Worm (Caenorhabditis elegans) whole organism, L2 larva: Measurements from ENCODE around the gene C18B2.5.

Source experiments
- C34F6.9 ChIP-seq: fragments of 150-350 bp; optimal IDR thresholded peaks from 2 replicates; lab custom pipeline; 2014; ENCODE audit warnings: missing biosample characterization, missing genetic modification characterization
- F13H6.1 ChIP-seq: sonication (generic microtip); optimal IDR thresholded peaks from 2 replicates; lab custom pipeline; 2016; ENCODE audit warnings: missing genetic modification characterization, missing compliant biosample characterization
- R02D3.7 ChIP-seq: fragments of 150-350 bp; optimal IDR thresholded peaks from 2 replicates; lab custom pipeline; 2014; ENCODE audit warnings: missing biosample characterization, missing genetic modification characterization
- Y55F3AM.14 ChIP-seq: fragments of 200-800 bp; sonication (Bioruptor generic); optimal IDR thresholded peaks from 2 replicates; lab custom pipeline; 2018; ENCODE audit warnings: mild to moderate bottlenecking, missing genetic modification characterization, missing compliant biosample characterization
- ZK546.5 ChIP-seq: sonication (generic microtip); optimal IDR thresholded peaks from 2 replicates; lab custom pipeline; 2017; ENCODE audit warnings: missing biosample characterization, missing genetic modification characterization
- alr-1 ChIP-seq: fragments of 150-350 bp; optimal IDR thresholded peaks from 2 replicates; lab custom pipeline; 2014; ENCODE audit warnings: missing biosample characterization, missing genetic modification characterization
- aly-2 ChIP-seq: fragments of 150-350 bp; optimal IDR thresholded peaks from 2 replicates; lab custom pipeline; 2014; ENCODE audit warnings: missing biosample characterization, missing genetic modification characterization
- ama-1 ChIP-seq: fragments of 150-350 bp; optimal IDR thresholded peaks from 2 replicates; lab custom pipeline; 2018; ENCODE audit warnings: inconsistent platforms
- blmp-1 ChIP-seq: sonication (generic microtip); optimal IDR thresholded peaks from 2 replicates; lab custom pipeline; 2017; ENCODE audit warnings: missing genetic modification characterization, mild to moderate bottlenecking, missing compliant biosample characterization, antibody characterized with exemption, moderate library complexity; ENCODE audit not compliant: insufficient read depth
- ceh-16 ChIP-seq: fragments of 150-350 bp; optimal IDR thresholded peaks from 2 replicates; lab custom pipeline; 2014; ENCODE audit warnings: missing biosample characterization, missing genetic modification characterization
- ceh-82 ChIP-seq: fragments of 150-350 bp; optimal IDR thresholded peaks from 2 replicates; lab custom pipeline; 2014; ENCODE audit warnings: missing biosample characterization, missing genetic modification characterization
- crh-2 ChIP-seq: sonication (generic microtip); optimal IDR thresholded peaks from 2 replicates; lab custom pipeline; 2017; ENCODE audit warnings: missing biosample characterization, missing genetic modification characterization
- egl-27 ChIP-seq: sonication (generic microtip); optimal IDR thresholded peaks from 3 replicates; lab custom pipeline; 2017; ENCODE audit warnings: missing biosample characterization, missing genetic modification reagents, missing genetic modification characterization
- elt-1 ChIP-seq: fragments of 150-350 bp; optimal IDR thresholded peaks from 2 replicates; lab custom pipeline; 2014; ENCODE audit warnings: missing biosample characterization, missing genetic modification characterization
- fos-1 ChIP-seq: fragments of 150-350 bp; optimal IDR thresholded peaks from 2 replicates; lab custom pipeline; 2014; ENCODE audit warnings: missing biosample characterization, missing genetic modification characterization
- lin-11 ChIP-seq: fragments of 150-350 bp; sonication (generic microtip); optimal IDR thresholded peaks from 2 replicates; lab custom pipeline; 2014; ENCODE audit warnings: missing biosample characterization, missing genetic modification characterization, inconsistent platforms, mixed read lengths
- lin-13 ChIP-seq: fragments of 150-350 bp; optimal IDR thresholded peaks from 2 replicates; lab custom pipeline; 2014; ENCODE audit warnings: missing biosample characterization, missing genetic modification reagents, missing genetic modification characterization
- lin-39 ChIP-seq: fragments of 150-350 bp; optimal IDR thresholded peaks from 2 replicates; lab custom pipeline; 2014; ENCODE audit warnings: missing biosample characterization, missing genetic modification reagents, missing genetic modification characterization
- lsy-2 ChIP-seq, 2 experiments: fragments of 150-350 bp in 1 of 2; sonication (generic microtip) in 1 of 2; optimal IDR thresholded peaks; 2 replicates each; lab custom pipeline; 2014 to 2017; ENCODE audit warnings: missing biosample characterization in 2 of 2, missing genetic modification characterization in 2 of 2
- nhr-10 ChIP-seq: sonication (generic microtip); optimal IDR thresholded peaks from 2 replicates; lab custom pipeline; 2017; ENCODE audit warnings: missing biosample characterization, missing genetic modification characterization
- nhr-11 ChIP-seq: fragments of 150-350 bp; optimal IDR thresholded peaks from 2 replicates; lab custom pipeline; 2014; ENCODE audit warnings: missing biosample characterization, missing genetic modification characterization
- nhr-12 ChIP-seq: fragments of 150-350 bp; optimal IDR thresholded peaks from 2 replicates; lab custom pipeline; 2014; ENCODE audit warnings: missing biosample characterization, missing genetic modification characterization
- nhr-129 ChIP-seq: fragments of 150-350 bp; optimal IDR thresholded peaks from 2 replicates; lab custom pipeline; 2014; ENCODE audit warnings: missing biosample characterization, missing genetic modification characterization
- nhr-21 ChIP-seq: fragments of 150-350 bp; optimal IDR thresholded peaks from 2 replicates; lab custom pipeline; 2014; ENCODE audit warnings: missing biosample characterization, missing genetic modification characterization
- nhr-237 ChIP-seq: fragments of 150-350 bp; optimal IDR thresholded peaks from 2 replicates; lab custom pipeline; 2014; ENCODE audit warnings: missing biosample characterization, missing genetic modification characterization
- nhr-25 ChIP-seq: fragments of 150-350 bp; sonication (generic microtip); optimal IDR thresholded peaks from 3 replicates; lab custom pipeline; 2014; ENCODE audit warnings: missing biosample characterization, missing genetic modification characterization
- nhr-6 ChIP-seq: fragments of 150-350 bp; optimal IDR thresholded peaks from 2 replicates; lab custom pipeline; 2014; ENCODE audit warnings: missing biosample characterization, missing genetic modification characterization
- peb-1 ChIP-seq: fragments of 150-350 bp; optimal IDR thresholded peaks from 2 replicates; lab custom pipeline; 2014; ENCODE audit warnings: missing biosample characterization, missing genetic modification characterization
- skn-1 ChIP-seq: sonication (generic microtip); optimal IDR thresholded peaks from 2 replicates; lab custom pipeline; 2017; ENCODE audit warnings: missing biosample characterization, missing genetic modification characterization
- sma-3 ChIP-seq: sonication (generic microtip); optimal IDR thresholded peaks from 2 replicates; lab custom pipeline; 2016; ENCODE audit warnings: missing genetic modification reagents, missing genetic modification characterization, missing compliant biosample characterization
- sma-9 ChIP-seq, 2 experiments: fragments of 150-350 bp in 1 of 2; sonication (generic microtip) in 1 of 2; optimal IDR thresholded peaks; 2 replicates each; lab custom pipeline; 2014 to 2016; ENCODE audit warnings: missing genetic modification characterization in 2 of 2, mild to moderate bottlenecking in 1 of 2, missing biosample characterization in 1 of 2, missing compliant biosample characterization in 1 of 2, missing genetic modification reagents in 1 of 2, moderate library complexity in 1 of 2
- snpc-4 ChIP-seq: fragments of 150-350 bp; optimal IDR thresholded peaks from 2 replicates; lab custom pipeline; 2014; ENCODE audit warnings: missing biosample characterization, missing genetic modification characterization
- unc-39 ChIP-seq: fragments of 150-350 bp; optimal IDR thresholded peaks from 2 replicates; lab custom pipeline; 2014; ENCODE audit warnings: missing biosample characterization, missing genetic modification characterization
- unc-55 ChIP-seq: fragments of 150-350 bp; sonication (generic microtip); optimal IDR thresholded peaks from 3 replicates; lab custom pipeline; 2014; ENCODE audit warnings: missing biosample characterization, missing genetic modification reagents, missing genetic modification characterization
- zag-1 ChIP-seq: fragments of 150-350 bp; optimal IDR thresholded peaks from 2 replicates; lab custom pipeline; 2014; ENCODE audit warnings: missing biosample characterization, missing genetic modification characterization
- ztf-1 ChIP-seq: fragments of 200-800 bp; sonication (Bioruptor generic); conservative IDR thresholded peaks from 2 replicates; pipeline ENCODE4 v1.3.6; 2022; ENCODE audit warnings: missing genetic modification characterization, missing compliant biosample characterization
- ztf-11 ChIP-seq: sonication (generic microtip); optimal IDR thresholded peaks from 2 replicates; lab custom pipeline; 2017; ENCODE audit warnings: missing biosample characterization, missing genetic modification characterization
- ztf-4 ChIP-seq: fragments of 150-350 bp; optimal IDR thresholded peaks from 2 replicates; lab custom pipeline; 2014; ENCODE audit warnings: missing biosample characterization, missing genetic modification characterization

The C18B2.5 gene

DNA sequence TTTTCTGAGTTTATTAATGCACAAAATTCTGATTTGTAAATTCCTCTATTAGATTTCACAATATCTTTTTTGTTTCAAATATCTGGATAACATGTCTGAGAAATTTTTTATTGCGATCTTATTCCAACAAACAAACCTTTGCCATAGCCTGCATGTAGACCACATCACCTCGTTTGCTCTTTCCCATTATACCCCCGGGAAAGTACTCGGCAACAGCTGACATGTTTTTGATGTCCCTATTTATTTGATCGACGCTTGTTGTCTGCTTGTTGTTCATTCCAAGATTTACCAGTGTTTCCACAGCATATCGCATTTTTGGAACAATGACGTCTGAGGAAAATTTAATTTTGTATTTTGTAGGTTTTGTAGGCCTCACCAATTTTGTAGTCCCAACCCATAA is 11.0 kb downstream of the C18B2.5 start:
- TF ChIP-seq unc-55 (no peak), nhr-10 (tag; lab: Kevin White, UChicago) (no peak), ama-1 (lab: Kevin White, UChicago) (no peak), nhr-6 (tag; lab: Kevin White, UChicago) (no peak), nhr-11 (tag; lab: Kevin White, UChicago) (no peak), C34F6.9 (tag; lab: Kevin White, UChicago) (no peak)

DNA sequence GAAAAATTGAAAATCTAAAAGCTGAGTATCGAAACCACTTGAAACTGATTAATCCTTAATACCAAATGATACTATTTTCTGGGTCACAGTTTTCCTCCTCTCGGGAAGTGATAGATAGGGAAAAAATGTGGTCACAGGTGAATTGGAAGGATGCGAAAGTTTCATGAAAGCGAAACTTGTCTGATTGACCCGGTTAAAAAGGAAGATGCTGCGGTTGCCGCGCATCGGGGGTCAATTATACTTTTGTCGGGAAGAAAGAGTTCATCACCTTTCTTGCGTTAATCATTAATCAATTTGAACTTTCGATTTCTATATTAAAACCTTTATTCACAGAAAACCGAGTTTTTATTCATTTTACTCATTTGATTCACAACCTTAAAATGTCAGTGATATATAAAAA is 13.9 kb downstream of the C18B2.5 start:
- no peak for TF ChIP-seq lsy-2 (tag; optimal IDR thresholded peaks at IDR 0.05; lab: Kevin White, UChicago)
- no peak for TF ChIP-seq ceh-16 (tag; lab: Kevin White, UChicago)
- no peak for TF ChIP-seq C34F6.9 (tag; lab: Kevin White, UChicago)
- TF ChIP-seq peb-1, result no peak
- no peak for TF ChIP-seq lin-13
- no peak for TF ChIP-seq lin-11
- TF ChIP-seq zag-1 (tag; lab: Kevin White, UChicago), result no peak
- no peak for TF ChIP-seq alr-1 (tag; lab: Kevin White, UChicago)
- TF ChIP-seq sma-3 (GFP tag; lab: Kevin White, UChicago), result no peak
- no peak for TF ChIP-seq ZK546.5 (tag; lab: Kevin White, UChicago)
- TF ChIP-seq nhr-21 (tag; lab: Kevin White, UChicago), result no peak
- TF ChIP-seq fos-1 (tag; lab: Kevin White, UChicago), result no peak
- no peak for TF ChIP-seq nhr-237 (tag; lab: Kevin White, UChicago)

DNA sequence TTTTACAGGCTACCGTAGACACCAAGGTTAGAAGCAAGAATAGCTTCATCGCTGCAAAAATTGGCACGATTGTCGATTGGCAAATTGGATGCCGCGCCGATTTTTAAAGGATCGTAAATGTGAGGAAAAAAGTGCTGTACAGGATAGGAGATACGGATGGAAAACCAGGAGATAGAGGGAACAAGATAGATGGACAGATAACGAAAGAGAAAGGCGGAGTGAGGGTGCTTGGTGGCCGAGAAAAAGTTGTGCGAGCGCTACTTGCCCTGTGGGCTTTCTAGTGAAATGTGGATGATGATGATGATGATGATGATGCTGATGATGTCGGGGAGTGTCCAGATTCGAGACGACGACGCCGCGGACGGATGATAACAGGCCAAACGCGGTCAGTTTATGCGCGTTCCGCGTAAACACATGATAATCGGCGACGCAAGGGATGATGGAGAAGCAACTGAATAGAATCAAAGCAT is 14.6 kb downstream of the C18B2.5 start, which contains the start of gene T27A10.6:
Gene T27A10.6, minus strand, starts transcription at position 51 of the 470 bp plus-strand sequence.
- TF ChIP-seq aly-2, result no peak
- TF ChIP-seq blmp-1 (tag; lab: Kevin White, UChicago), result peak; percentile 29
- TF ChIP-seq nhr-21 (tag; lab: Kevin White, UChicago), result peak; percentile 25

DNA sequence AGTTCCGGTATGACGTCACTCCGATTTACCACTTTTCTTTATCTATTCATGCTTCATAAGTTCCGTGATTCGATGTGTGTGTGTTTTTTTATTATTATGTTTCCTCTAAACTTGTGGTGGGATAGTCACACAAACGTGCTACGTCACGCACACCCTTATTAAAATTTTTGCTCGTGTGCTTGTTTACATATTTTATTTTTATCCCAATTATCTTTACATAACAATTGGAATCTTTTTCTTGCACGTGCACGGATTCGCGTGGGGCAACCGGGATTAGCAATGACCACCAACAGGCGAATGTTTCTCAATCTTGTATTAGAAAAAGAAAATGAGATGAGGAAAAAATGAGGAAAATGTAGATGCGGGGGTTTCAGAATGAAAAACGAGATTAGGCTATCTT is 20.4 kb downstream of the C18B2.5 start:
- TF ChIP-seq skn-1, result no peak
- TF ChIP-seq ceh-82, result no peak
- TF ChIP-seq snpc-4 (tag; lab: Kevin White, UChicago), result no peak
- TF ChIP-seq ztf-11 (tag; lab: Kevin White, UChicago), result no peak
- TF ChIP-seq R02D3.7 (tag; lab: Kevin White, UChicago), result no peak
- TF ChIP-seq C34F6.9 (tag; lab: Kevin White, UChicago), result no peak
- TF ChIP-seq ama-1 (lab: Kevin White, UChicago), result no peak
- no peak for TF ChIP-seq nhr-25 (tag; lab: Kevin White, UChicago)
- TF ChIP-seq sma-3 (GFP tag; lab: Kevin White, UChicago), result no peak
- TF ChIP-seq blmp-1 (tag; lab: Kevin White, UChicago), result no peak
- no peak for TF ChIP-seq Y55F3AM.14
- no peak for TF ChIP-seq nhr-10 (tag; lab: Kevin White, UChicago)
- TF ChIP-seq ztf-1 (GFP tag; lab: Robert Waterston, UW), result no peak

- TF ChIP-seq nhr-12 (tag; lab: Kevin White, UChicago) (no peak), nhr-6 (tag; lab: Kevin White, UChicago) (no peak), unc-39 (tag; lab: Kevin White, UChicago) (no peak), ama-1 (lab: Kevin White, UChicago) (no peak), ztf-4 (tag; lab: Kevin White, UChicago) (no peak), lsy-2 (tag; optimal IDR thresholded peaks at IDR 0.05; lab: Kevin White, UChicago) (no peak), egl-27 (tag; lab: Kevin White, UChicago) (no peak), sma-3 (GFP tag; lab: Kevin White, UChicago) (no peak), lin-39 (no peak), snpc-4 (tag; lab: Kevin White, UChicago) (no peak), aly-2 (no peak), elt-1 (tag; lab: Kevin White, UChicago) (no peak), peb-1 (no peak), sma-9 (GFP tag; optimal IDR thresholded peaks at IDR 0.05; lab: Kevin White, UChicago) (no peak), sma-9 (tag; optimal IDR thresholded peaks at IDR 0.05; lab: Kevin White, UChicago) (no peak), crh-2 (tag; lab: Kevin White, UChicago) (no peak), nhr-129 (no peak), F13H6.1 (tag; lab: Kevin White, UChicago) (no peak), fos-1 (tag; lab: Kevin White, UChicago) (no peak), C34F6.9 (tag; lab: Kevin White, UChicago) (no peak), ztf-1 (GFP tag; lab: Robert Waterston, UW) (no peak)
Observed at ce11 chrX:3585625-3586024, 25.3 kb downstream of the C18B2.5 start, which contains the start of gene T27A10.2. TSS of gene T27A10.2 (plus strand) at chrX:3585957.
